Fruit fly (Drosophila melanogaster): ENCODE data around the gene CG3823.

Gene CG3823

DNA sequence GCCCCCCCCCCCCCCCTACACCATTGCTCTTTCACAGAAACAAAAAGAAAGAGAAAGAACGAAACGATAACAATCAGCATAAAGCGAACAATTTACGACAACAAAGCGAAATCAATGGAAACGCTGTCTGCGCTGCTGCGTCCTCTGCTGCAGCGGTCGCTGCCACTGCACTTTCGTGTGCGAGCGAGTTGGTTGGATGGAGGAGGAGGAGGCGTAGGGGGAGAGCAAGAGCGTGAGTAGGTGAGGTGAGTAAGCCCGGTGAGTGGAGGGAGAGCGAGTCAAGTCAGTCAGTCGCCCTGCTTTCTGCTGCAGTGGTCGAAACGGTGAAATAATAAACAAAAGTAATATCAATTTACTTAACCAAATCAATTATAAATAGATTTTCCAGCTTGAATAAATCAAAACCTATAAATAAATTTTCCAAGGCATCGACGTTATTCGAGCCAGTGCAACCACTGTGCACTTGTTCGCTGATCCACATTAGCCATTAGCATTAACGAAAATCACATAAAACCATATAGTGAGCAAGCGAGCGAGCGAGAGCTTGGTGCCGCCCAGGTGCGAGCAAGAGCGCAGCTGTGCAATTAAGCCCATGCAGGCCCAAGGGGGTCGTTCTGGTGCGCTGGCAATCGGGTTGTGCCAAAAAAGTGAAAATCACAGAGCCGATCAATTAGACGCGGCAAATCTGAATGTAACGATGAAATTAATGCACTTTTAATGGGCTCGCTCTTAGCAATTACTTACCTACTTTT is 40.2 kb downstream of the CG3823 start (continued):
- TF ChIP-seq CG10209 (GFP tag; optimal IDR thresholded peaks at IDR 0.05), result peak; percentile 10
- TF ChIP-seq ro (GFP tag; IDR thresholded peaks at IDR 0.05), result peak; percentile 34; the same call in 1 of the 2 replicates
- no peak for TF ChIP-seq lola (GFP tag; optimal IDR thresholded peaks at IDR 0.05)
- no peak for TF ChIP-seq scrt (GFP tag; optimal IDR thresholded peaks at IDR 0.05)
- TF ChIP-seq aop (GFP tag; IDR thresholded peaks at IDR 0.05), result peak; percentile 2; the same call in 1 of the 2 replicates
- TF ChIP-seq CG32772 (GFP tag; IDR thresholded peaks at IDR 0.05), result peak; percentile 70
- no peak for TF ChIP-seq gcm (GFP tag; optimal IDR thresholded peaks at IDR 0.05)
- no peak for TF ChIP-seq Neu2 (GFP tag; optimal IDR thresholded peaks at IDR 0.05; ENCODE audit: borderline replicate concordance)
- TF ChIP-seq E2f1 (GFP tag; IDR thresholded peaks at IDR 0.05), result peak; percentile 46
- TF ChIP-seq E2f2 (GFP tag; IDR thresholded peaks at IDR 0.05), result peak; percentile 37; the same call in 1 of the 2 replicates
- peak; percentile 50; the same call in 1 of the 3 replicates for TF ChIP-seq tgo (GFP tag; IDR thresholded peaks at IDR 0.05)
- TF ChIP-seq Ptx1 (GFP tag; IDR thresholded peaks at IDR 0.05), result peak; percentile 78
- no peak for TF ChIP-seq unc-4 (GFP tag; IDR thresholded peaks at IDR 0.05; ENCODE audit: partially characterized antibody)
- no peak for TF ChIP-seq CG13296 (GFP tag; optimal IDR thresholded peaks at IDR 0.05)
- TF ChIP-seq cad (GFP tag; optimal IDR thresholded peaks at IDR 0.05), result no peak
- no peak for TF ChIP-seq zf30C (GFP tag; optimal IDR thresholded peaks at IDR 0.05)
- TF ChIP-seq CG3065 (GFP tag; optimal IDR thresholded peaks at IDR 0.05), result no peak
- TF ChIP-seq CG12236 (GFP tag; optimal IDR thresholded peaks at IDR 0.05), result no peak
- peak; percentile 40; the same call in 1 of the 2 replicates for TF ChIP-seq Atf6 (GFP tag; IDR thresholded peaks at IDR 0.05)
- no peak for TF ChIP-seq ash1 (GFP tag; optimal IDR thresholded peaks at IDR 0.05)
- no peak for TF ChIP-seq CG7271 (tag; optimal IDR thresholded peaks at IDR 0.05)
- TF ChIP-seq CG7786 (GFP tag; optimal IDR thresholded peaks at IDR 0.05), result no peak
- no peak for TF ChIP-seq ac (GFP tag; optimal IDR thresholded peaks at IDR 0.05)
- peak; percentile 13 for TF ChIP-seq Ets65A (GFP tag)
- TF ChIP-seq CG3838 (GFP tag; optimal IDR thresholded peaks at IDR 0.05), result no peak
- no peak for TF ChIP-seq schlank (tag; optimal IDR thresholded peaks at IDR 0.05)
- TF ChIP-seq CG10654 (GFP tag; optimal IDR thresholded peaks at IDR 0.05), result no peak
- TF ChIP-seq CG30020 (tag; optimal IDR thresholded peaks at IDR 0.05), result no peak
- TF ChIP-seq zfh1 (GFP tag; IDR thresholded peaks at IDR 0.05), result peak; percentile 75; the same call in 2 of the 3 replicates
- TF ChIP-seq MESR4 (GFP tag; optimal IDR thresholded peaks at IDR 0.05), result no peak
- peak; percentile 41; the same call in 1 of the 2 replicates for TF ChIP-seq ssp (GFP tag; IDR thresholded peaks at IDR 0.05)
- no peak for TF ChIP-seq CG7372 (GFP tag; IDR thresholded peaks at IDR 0.05)
- TF ChIP-seq CG4707 (GFP tag; optimal IDR thresholded peaks at IDR 0.05), result no peak
- no peak for TF ChIP-seq CG17361 (GFP tag; IDR thresholded peaks at IDR 0.05)
- TF ChIP-seq CG18262 (tag; optimal IDR thresholded peaks at IDR 0.05), result peak; percentile 18
- no peak for TF ChIP-seq CG1024 (GFP tag; IDR thresholded peaks at IDR 0.05)
- no peak for TF ChIP-seq CG7987 (GFP tag; optimal IDR thresholded peaks at IDR 0.05)
- TF ChIP-seq kay (GFP tag; optimal IDR thresholded peaks at IDR 0.05), result no peak
- no peak for TF ChIP-seq CG3726 (GFP tag; IDR thresholded peaks at IDR 0.05)
- peak; percentile 25 for TF ChIP-seq CG17385 (GFP tag; optimal IDR thresholded peaks at IDR 0.05)
- TF ChIP-seq zen2 (GFP tag; IDR thresholded peaks at IDR 0.05; ENCODE audit: partially characterized antibody), result no peak
- TF ChIP-seq CG1832 (GFP tag; optimal IDR thresholded peaks at IDR 0.05), result no peak
- peak; percentile 66 for TF ChIP-seq CG4730 (GFP tag; IDR thresholded peaks at IDR 0.05)
- no peak for TF ChIP-seq CG2116 (GFP tag; optimal IDR thresholded peaks at IDR 0.05)
- TF ChIP-seq Dip3 (GFP tag; optimal IDR thresholded peaks at IDR 0.05), result no peak
- TF ChIP-seq Aef1 (GFP tag; IDR thresholded peaks at IDR 0.05), result peak; percentile 40; the same call in 2 of the 3 replicates
- peak; percentile 43 for TF ChIP-seq Blimp-1 (GFP tag; optimal IDR thresholded peaks at IDR 0.05)
- no peak for TF ChIP-seq Doc3 (GFP tag; IDR thresholded peaks at IDR 0.05; ENCODE audit: partially characterized antibody)
- TF ChIP-seq Hmr (GFP tag; optimal IDR thresholded peaks at IDR 0.05), result no peak

Data from whole organism, embryonic.